Worm (Caenorhabditis elegans): ENCODE results near the gene T06A10.2.

Gene T06A10.2

ce11 chrIV:16888580-16888979 lies 6.8 kb upstream of the T06A10.2 start:
- TF ChIP-seq tbx-8 (GFP tag; optimal IDR thresholded peaks at IDR 0.05) = no peak
- no peak for TF ChIP-seq ces-1 (GFP tag; optimal IDR thresholded peaks at IDR 0.05)
- no peak for TF ChIP-seq bed-3 (GFP tag; optimal IDR thresholded peaks at IDR 0.05)
- TF ChIP-seq nhr-237 (tag; optimal IDR thresholded peaks at IDR 0.05) = no peak
- no peak for TF ChIP-seq mab-5 (tag; optimal IDR thresholded peaks at IDR 0.05)
- TF ChIP-seq zip-8 (tag; optimal IDR thresholded peaks at IDR 0.05) = no peak
- TF ChIP-seq lin-13 (tag; optimal IDR thresholded peaks at IDR 0.05) = no peak

ce11 chrIV:16898205-16898604 lies 2.8 kb downstream of the T06A10.2 start:
- TF ChIP-seq zip-8 (tag; optimal IDR thresholded peaks at IDR 0.05) (no peak), snpc-4 (tag; optimal IDR thresholded peaks at IDR 0.05) (no peak), elt-1 (tag; optimal IDR thresholded peaks at IDR 0.05; ENCODE audit: borderline replicate concordance, insufficient read depth) (no peak), cnd-1 (tag; optimal IDR thresholded peaks at IDR 0.05) (no peak), mab-5 (tag; optimal IDR thresholded peaks at IDR 0.05) (no peak), unc-120 (tag; optimal IDR thresholded peaks at IDR 0.05; ENCODE audit: poor library complexity, severe bottlenecking) (no peak), sem-2 (GFP tag; optimal IDR thresholded peaks at IDR 0.05) (no peak), elt-3 (tag; optimal IDR thresholded peaks at IDR 0.05) (no peak), flh-1 (GFP tag; optimal IDR thresholded peaks at IDR 0.05) (no peak), mep-1 (tag; optimal IDR thresholded peaks at IDR 0.05) (no peak), hlh-1 (tag; optimal IDR thresholded peaks at IDR 0.05) (no peak), nhr-12 (tag; optimal IDR thresholded peaks at IDR 0.05) (no peak), ztf-11 (tag; optimal IDR thresholded peaks at IDR 0.05) (no peak)

- TF ChIP-seq M03D4.4 (tag; optimal IDR thresholded peaks at IDR 0.05) (no peak), lsy-2 (tag; optimal IDR thresholded peaks at IDR 0.05) (no peak), pha-4 (tag; optimal IDR thresholded peaks at IDR 0.05) (no peak), hlh-1 (tag; optimal IDR thresholded peaks at IDR 0.05) (no peak), nhr-76 (tag; optimal IDR thresholded peaks at IDR 0.05) (no peak), unc-62 (GFP tag; optimal IDR thresholded peaks at IDR 0.05) (no peak), ceh-39 (tag; optimal IDR thresholded peaks at IDR 0.05) (no peak), ceh-83 (GFP tag; optimal IDR thresholded peaks at IDR 0.05) (no peak), ces-1 (GFP tag; optimal IDR thresholded peaks at IDR 0.05) (no peak), sem-2 (GFP tag; optimal IDR thresholded peaks at IDR 0.05) (no peak), unc-39 (tag; optimal IDR thresholded peaks at IDR 0.05) (no peak), flh-1 (GFP tag; optimal IDR thresholded peaks at IDR 0.05) (no peak)
Measured at ce11 chrIV:16915751-16916150, 20.4 kb downstream of the T06A10.2 start, which contains the start of gene Y116A8C.3. Gene Y116A8C.3, plus strand, starts transcription at chrIV:16916051.

- TF ChIP-seq nhr-12 (tag; optimal IDR thresholded peaks at IDR 0.05) (no peak), sem-2 (GFP tag; optimal IDR thresholded peaks at IDR 0.05) (no peak), ceh-43 (GFP tag; optimal IDR thresholded peaks at IDR 0.05) (no peak), mls-2 (tag; optimal IDR thresholded peaks at IDR 0.05) (no peak), nhr-237 (tag; optimal IDR thresholded peaks at IDR 0.05) (no peak), blmp-1 (tag; optimal IDR thresholded peaks at IDR 0.05) (no peak), unc-120 (tag; optimal IDR thresholded peaks at IDR 0.05; ENCODE audit: poor library complexity, severe bottlenecking) (no peak), flh-1 (GFP tag; optimal IDR thresholded peaks at IDR 0.05) (no peak), cnd-1 (tag; optimal IDR thresholded peaks at IDR 0.05) (no peak), ham-2 (GFP tag; optimal IDR thresholded peaks at IDR 0.05) (no peak), lsy-2 (tag; optimal IDR thresholded peaks at IDR 0.05) (no peak), zip-8 (tag; optimal IDR thresholded peaks at IDR 0.05) (no peak), elt-3 (tag; optimal IDR thresholded peaks at IDR 0.05) (no peak), tbx-8 (GFP tag; optimal IDR thresholded peaks at IDR 0.05) (no peak), sptf-1 (tag; optimal IDR thresholded peaks at IDR 0.05) (no peak)
Measured at ce11 chrIV:16917831-16918429, 22.5 kb downstream of the T06A10.2 start, which contains the start of the genes Y116A8C.469 and Y116A8C.468. Gene Y116A8C.469, minus strand, starts transcription at chrIV:16917931. Gene Y116A8C.468, plus strand, starts transcription at chrIV:16918379.

- no peak for TF ChIP-seq sem-2 (GFP tag; optimal IDR thresholded peaks at IDR 0.05)
- no peak for TF ChIP-seq ces-1 (GFP tag; optimal IDR thresholded peaks at IDR 0.05)
- TF ChIP-seq nhr-28 (tag; optimal IDR thresholded peaks at IDR 0.05) = no peak
- no peak for TF ChIP-seq nhr-76 (tag; optimal IDR thresholded peaks at IDR 0.05)
- TF ChIP-seq zip-8 (tag; optimal IDR thresholded peaks at IDR 0.05) = no peak
- TF ChIP-seq mls-2 (tag; optimal IDR thresholded peaks at IDR 0.05) = no peak
- TF ChIP-seq ztf-11 (tag; optimal IDR thresholded peaks at IDR 0.05) = no peak
- TF ChIP-seq elt-3 (tag; optimal IDR thresholded peaks at IDR 0.05) = no peak
- no peak for TF ChIP-seq ceh-43 (GFP tag; optimal IDR thresholded peaks at IDR 0.05)
- TF ChIP-seq hlh-1 (tag; optimal IDR thresholded peaks at IDR 0.05) = no peak
- no peak for TF ChIP-seq ham-2 (GFP tag; optimal IDR thresholded peaks at IDR 0.05)
- TF ChIP-seq nhr-2 (tag; optimal IDR thresholded peaks at IDR 0.05) = no peak
- TF ChIP-seq snpc-4 (tag; optimal IDR thresholded peaks at IDR 0.05) = no peak
- TF ChIP-seq lin-32 (GFP tag; optimal IDR thresholded peaks at IDR 0.05) = no peak
- no peak for TF ChIP-seq unc-39 (tag; optimal IDR thresholded peaks at IDR 0.05)
Measured at ce11 chrIV:16919212-16919775, 23.9 kb downstream of the T06A10.2 start, which contains the start of the genes Y116A8C.470 and Y116A8C.463. Gene Y116A8C.470, minus strand, starts transcription at chrIV:16919312. Gene Y116A8C.463, plus strand, starts transcription at chrIV:16919725.
